Worm (Caenorhabditis elegans): ENCODE data around the gene C14H10.3.

The C14H10.3 gene

ce11 chrX:10188493-10188895 lies 39.4 kb downstream of the C14H10.3 start (continued):
- TF ChIP-seq dmd-4 (tag; optimal IDR thresholded peaks at IDR 0.05; ENCODE audit: borderline replicate concordance) (peak; percentile 66), ceh-22 (tag; optimal IDR thresholded peaks at IDR 0.05) (no peak), elt-2 (tag; optimal IDR thresholded peaks at IDR 0.05) (peak; percentile 79), hlh-15 (tag; optimal IDR thresholded peaks at IDR 0.05) (no peak), tbx-7 (tag; optimal IDR thresholded peaks at IDR 0.05) (no peak), ceh-30 (tag; optimal IDR thresholded peaks at IDR 0.05) (peak; percentile 52), pha-4 (tag; optimal IDR thresholded peaks at IDR 0.05) (no peak), ets-4 (tag; optimal IDR thresholded peaks at IDR 0.05) (peak; percentile 26), hlh-13 (GFP tag; optimal IDR thresholded peaks at IDR 0.05) (no peak), K02D7.2 (tag; optimal IDR thresholded peaks at IDR 0.05) (peak; percentile 16), nfya-1 (tag; optimal IDR thresholded peaks at IDR 0.05) (peak; percentile 75), T23F11.4 (GFP tag; optimal IDR thresholded peaks at IDR 0.05) (peak; percentile 14), ttx-3 (tag; optimal IDR thresholded peaks at IDR 0.05) (no peak), ceh-19 (GFP tag; optimal IDR thresholded peaks at IDR 0.05) (no peak), odd-2 (tag; optimal IDR thresholded peaks at IDR 0.05) (no peak), gmeb-2 (tag; optimal IDR thresholded peaks at IDR 0.05) (peak; percentile 10), ama-1 (optimal IDR thresholded peaks at IDR 0.05) (no peak), hlh-8 (tag; optimal IDR thresholded peaks at IDR 0.05) (peak; percentile 56), unc-86 (tag; optimal IDR thresholded peaks at IDR 0.05) (peak; percentile 32), fkh-10 (GFP tag; optimal IDR thresholded peaks at IDR 0.05) (no peak), che-1 (tag; optimal IDR thresholded peaks at IDR 0.05) (no peak), rnt-1 (tag; optimal IDR thresholded peaks at IDR 0.05) (peak; percentile 72), pha-2 (tag; optimal IDR thresholded peaks at IDR 0.05) (peak; percentile 77), ceh-14 (tag; optimal IDR thresholded peaks at IDR 0.05) (peak; percentile 61), ceh-45 (GFP tag; IDR thresholded peaks at IDR 0.05) (no peak), elt-4 (tag; optimal IDR thresholded peaks at IDR 0.05) (no peak), sdc-2 (tag; optimal IDR thresholded peaks at IDR 0.05) (peak; percentile 81), nhr-11 (tag; optimal IDR thresholded peaks at IDR 0.05) (no peak), syd-9 (tag; optimal IDR thresholded peaks at IDR 0.05) (peak; percentile 74), ceh-34 (tag; optimal IDR thresholded peaks at IDR 0.05) (peak; percentile 87), F13H6.1 (tag; optimal IDR thresholded peaks at IDR 0.05) (peak; percentile 70), ceh-31 (tag; optimal IDR thresholded peaks at IDR 0.05) (peak; percentile 77), unc-3 (GFP tag; conservative IDR thresholded peaks at IDR 0.05) (no peak), unc-3 (tag; optimal IDR thresholded peaks at IDR 0.05) (no peak), fkh-6 (tag; optimal IDR thresholded peaks at IDR 0.05) (peak; percentile 35), npax-4 (tag; optimal IDR thresholded peaks at IDR 0.05) (no peak), eyg-1 (tag; optimal IDR thresholded peaks at IDR 0.05) (no peak), hlh-30 (tag; optimal IDR thresholded peaks at IDR 0.05; ENCODE audit: insufficient read depth) (peak; percentile 68), unc-55 (GFP tag; optimal IDR thresholded peaks at IDR 0.05) (peak; percentile 41), ceh-48 (tag; optimal IDR thresholded peaks at IDR 0.05) (peak; percentile 2), pag-3 (tag; optimal IDR thresholded peaks at IDR 0.05; ENCODE audit: borderline replicate concordance) (peak; percentile 3), tbx-2 (tag; optimal IDR thresholded peaks at IDR 0.05) (peak; percentile 92), sox-4 (tag; optimal IDR thresholded peaks at IDR 0.05) (no peak), nhr-232 (tag; optimal IDR thresholded peaks at IDR 0.05) (peak; percentile 20), lim-6 (tag; optimal IDR thresholded peaks at IDR 0.05) (no peak), pqm-1 (tag; optimal IDR thresholded peaks at IDR 0.05) (peak; percentile 44)

ce11 chrX:10184708-10185107 lies 43.2 kb downstream of the C14H10.3 start:
- TF ChIP-seq gmeb-2 (tag; optimal IDR thresholded peaks at IDR 0.05) (no peak), ceh-6 (GFP tag; optimal IDR thresholded peaks at IDR 0.05) (no peak), ceh-18 (tag; optimal IDR thresholded peaks at IDR 0.05) (no peak), pha-4 (tag; optimal IDR thresholded peaks at IDR 0.05) (no peak), nfya-1 (tag; optimal IDR thresholded peaks at IDR 0.05) (no peak), pag-3 (tag; optimal IDR thresholded peaks at IDR 0.05; ENCODE audit: borderline replicate concordance) (no peak), ceh-2 (tag; optimal IDR thresholded peaks at IDR 0.05) (no peak), lin-11 (tag; optimal IDR thresholded peaks at IDR 0.05) (no peak), hlh-6 (tag; optimal IDR thresholded peaks at IDR 0.05) (no peak), hlh-8 (tag; optimal IDR thresholded peaks at IDR 0.05) (no peak), zip-5 (tag; optimal IDR thresholded peaks at IDR 0.05) (no peak)

Data from whole organism, late embryonic.